Fruit fly (Drosophila melanogaster) whole organism, embryonic: ENCODE results near the gene CG2767.
A peak's percentile ranks its signal among the peaks of the same experiment; 100 is the strongest.

Source experiments
- B-H1 ChIP-seq: fragments of 200-800 bp; sonication (Bioruptor generic); IDR thresholded peaks from 3 replicates; pipeline ENCODE4 v1.3.6; 2022; ENCODE audit warnings: missing biosample characterization, missing genetic modification characterization
- CG10431 ChIP-seq: fragments of 200-800 bp; sonication (Bioruptor generic); optimal IDR thresholded peaks from 3 replicates; lab custom pipeline; 2018; ENCODE audit warnings: missing biosample characterization, mild to moderate bottlenecking, missing genetic modification characterization
- CG11093 ChIP-seq: fragments of 200-800 bp; sonication (Bioruptor generic); IDR thresholded peaks from 3 replicates; pipeline ENCODE4 v1.3.6; 2022; ENCODE audit warnings: missing biosample characterization, missing genetic modification characterization
- CG1529 ChIP-seq: fragments of 200-800 bp; sonication (Bioruptor generic); optimal IDR thresholded peaks from 3 replicates; lab custom pipeline; 2018; ENCODE audit warnings: missing biosample characterization, missing genetic modification characterization
- CG17361 ChIP-seq: fragments of 200-800 bp; sonication (Bioruptor generic); IDR thresholded peaks from 3 replicates; pipeline ENCODE4 v1.3.6; 2022; ENCODE audit warnings: missing biosample characterization, missing genetic modification characterization
- CG17829 ChIP-seq: fragments of 200-800 bp; optimal IDR thresholded peaks from 2 replicates; lab custom pipeline; 2019; ENCODE audit warnings: missing biosample characterization, mild to moderate bottlenecking, missing genetic modification characterization, moderate library complexity
- CG18599 ChIP-seq: fragments of 200-800 bp; sonication (Bioruptor generic); optimal IDR thresholded peaks from 3 replicates; lab custom pipeline; 2017; ENCODE audit warnings: missing biosample characterization, missing genetic modification characterization, mild to moderate bottlenecking, moderate library complexity, missing genetic modification reagents
- CG2116 ChIP-seq: fragments of 200-800 bp; sonication (Bioruptor generic); optimal IDR thresholded peaks from 3 replicates; lab custom pipeline; 2018; ENCODE audit warnings: missing biosample characterization, mild to moderate bottlenecking, missing genetic modification characterization
- CG30020 ChIP-seq: fragments of 200-800 bp; optimal IDR thresholded peaks from 2 replicates; lab custom pipeline; 2019; ENCODE audit warnings: missing biosample characterization, mild to moderate bottlenecking, missing genetic modification characterization, moderate library complexity
- CG3065 ChIP-seq: fragments of 200-800 bp; sonication (Bioruptor generic); optimal IDR thresholded peaks from 2 replicates; lab custom pipeline; 2016; ENCODE audit warnings: missing biosample characterization, missing genetic modification characterization
- CG32767 ChIP-seq: fragments of 200-800 bp; sonication (Bioruptor generic); IDR thresholded peaks from 2 replicates; pipeline ENCODE4 v1.3.6; 2022; ENCODE audit warnings: missing biosample characterization, missing genetic modification characterization
- CG33213 ChIP-seq: fragments of 200-800 bp; sonication (Bioruptor generic); optimal IDR thresholded peaks from 3 replicates; lab custom pipeline; 2016; ENCODE audit warnings: missing biosample characterization, missing genetic modification characterization
- CG34376 ChIP-seq: fragments of 200-800 bp; sonication (Bioruptor generic); optimal IDR thresholded peaks from 2 replicates; lab custom pipeline; 2018; ENCODE audit warnings: missing biosample characterization, mild to moderate bottlenecking, missing genetic modification characterization
- CG3726 ChIP-seq: fragments of 200-800 bp; sonication (Bioruptor generic); IDR thresholded peaks from 3 replicates; pipeline ENCODE4, ENCODE4 v1.3.6; 2022; ENCODE audit warnings: missing biosample characterization, missing genetic modification characterization
- CG4328 ChIP-seq: fragments of 200-800 bp; sonication (Bioruptor generic); optimal IDR thresholded peaks from 3 replicates; lab custom pipeline; 2017; ENCODE audit warnings: missing biosample characterization, missing genetic modification reagents, missing genetic modification characterization
- CG6175 ChIP-seq: fragments of 200-800 bp; sonication (Bioruptor generic); IDR thresholded peaks from 3 replicates; pipeline ENCODE4 v1.3.6; 2022; ENCODE audit warnings: missing biosample characterization, missing genetic modification characterization
- CG7963 ChIP-seq: fragments of 200-800 bp; sonication (Bioruptor generic); IDR thresholded peaks from 3 replicates; pipeline ENCODE4 v1.3.6; 2022; ENCODE audit warnings: missing biosample characterization, missing genetic modification characterization; ENCODE audit not compliant: partially characterized antibody
- Camta ChIP-seq: fragments of 200-800 bp; sonication (Bioruptor generic); optimal IDR thresholded peaks from 2 replicates; lab custom pipeline; 2016; ENCODE audit warnings: missing biosample characterization, missing genetic modification characterization
- CoRest ChIP-seq: fragments of 200-800 bp; sonication (Bioruptor generic); optimal IDR thresholded peaks from 3 replicates; lab custom pipeline; 2018; ENCODE audit warnings: missing biosample characterization, mild to moderate bottlenecking, missing genetic modification characterization, moderate library complexity
- Dad ChIP-seq: fragments of 200-800 bp; sonication (Bioruptor generic); optimal IDR thresholded peaks from 3 replicates; lab custom pipeline; 2016; ENCODE audit warnings: missing biosample characterization, missing genetic modification characterization
- Dbx ChIP-seq: fragments of 200-800 bp; sonication (Bioruptor generic); IDR thresholded peaks from 3 replicates; pipeline ENCODE4 v1.3.6; 2022; ENCODE audit warnings: missing biosample characterization, missing genetic modification characterization
- E2f2 ChIP-seq: fragments of 200-800 bp; sonication (Bioruptor generic); IDR thresholded peaks from 2 replicates; pipeline ENCODE4 v1.3.6; 2022; ENCODE audit warnings: missing biosample characterization, missing genetic modification characterization
- Max ChIP-seq: fragments of 200-800 bp; sonication (Bioruptor generic); optimal IDR thresholded peaks from 2 replicates; lab custom pipeline; 2016; ENCODE audit warnings: missing biosample characterization, mild to moderate bottlenecking, missing genetic modification characterization
- Six4 ChIP-seq: fragments of 200-800 bp; sonication (Bioruptor generic); optimal IDR thresholded peaks from 2 replicates; lab custom pipeline; 2016; ENCODE audit warnings: missing biosample characterization, missing genetic modification characterization
- Sox102F ChIP-seq: fragments of 200-800 bp; sonication (Bioruptor generic); optimal IDR thresholded peaks from 2 replicates; lab custom pipeline; 2018; ENCODE audit warnings: missing biosample characterization, mild to moderate bottlenecking, missing genetic modification characterization, moderate library complexity
- Sry-δ ChIP-seq: fragments of 200-800 bp; sonication (Bioruptor generic); optimal IDR thresholded peaks from 2 replicates; lab custom pipeline; 2016; ENCODE audit warnings: missing biosample characterization, missing genetic modification characterization
- Vsx1 ChIP-seq: fragments of 200-800 bp; sonication (Bioruptor generic); optimal IDR thresholded peaks from 2 replicates; lab custom pipeline; 2017; ENCODE audit warnings: missing biosample characterization, mild to moderate bottlenecking, missing genetic modification characterization, missing genetic modification reagents
- Xbp1 ChIP-seq: fragments of 200-800 bp; sonication (Bioruptor generic); optimal IDR thresholded peaks from 3 replicates; lab custom pipeline; 2016; ENCODE audit warnings: missing biosample characterization, mild to moderate bottlenecking, missing genetic modification characterization
- ac ChIP-seq: fragments of 200-800 bp; sonication (Bioruptor generic); optimal IDR thresholded peaks from 3 replicates; lab custom pipeline; 2017; ENCODE audit warnings: missing biosample characterization, mild to moderate bottlenecking, missing genetic modification characterization
- bbx ChIP-seq: fragments of 200-800 bp; sonication (Bioruptor generic); IDR thresholded peaks from 2 replicates; pipeline ENCODE4 v1.3.6; 2022; ENCODE audit warnings: missing biosample characterization, missing genetic modification characterization; ENCODE audit not compliant: partially characterized antibody
- bcd ChIP-seq: fragments of 200-800 bp; sonication (Bioruptor generic); optimal IDR thresholded peaks from 2 replicates; lab custom pipeline; 2017; ENCODE audit warnings: missing biosample characterization, mild to moderate bottlenecking, missing genetic modification characterization
- dmrt11E ChIP-seq: fragments of 200-800 bp; sonication (Bioruptor generic); optimal IDR thresholded peaks from 3 replicates; lab custom pipeline; 2018; ENCODE audit warnings: missing biosample characterization, mild to moderate bottlenecking, missing genetic modification characterization, moderate library complexity
- dpn ChIP-seq, 2 experiments: fragments of 200-800 bp; sonication (Bioruptor generic); optimal IDR thresholded peaks; 3 replicates each; lab custom pipeline; 2016; ENCODE audit warnings: missing biosample characterization in 2 of 2, missing genetic modification characterization in 2 of 2
- exex ChIP-seq: fragments of 200-800 bp; sonication (Bioruptor generic); optimal IDR thresholded peaks from 4 replicates; lab custom pipeline; 2018; ENCODE audit warnings: missing biosample characterization, mild to moderate bottlenecking, missing genetic modification characterization, moderate library complexity
- gt ChIP-seq: fragments of 200-800 bp; sonication (Bioruptor generic); IDR thresholded peaks from 2 replicates; pipeline ENCODE4 v1.3.6; 2022; ENCODE audit warnings: missing biosample characterization, missing genetic modification characterization
- knrl ChIP-seq: fragments of 200-800 bp; sonication (Bioruptor generic); IDR thresholded peaks from 3 replicates; pipeline ENCODE4 v1.3.6; 2022; ENCODE audit warnings: missing biosample characterization, missing genetic modification characterization; ENCODE audit not compliant: partially characterized antibody
- lola ChIP-seq, 3 experiments: fragments of >200 bp in 2 of 3; fragments of 200-800 bp in 1 of 3; sonication (Bioruptor generic) in 1 of 3; optimal IDR thresholded peaks; 2 replicates each; lab custom pipeline; 2017 to 2019; ENCODE audit warnings: missing biosample characterization in 3 of 3, missing genetic modification characterization in 3 of 3, mild to moderate bottlenecking in 1 of 3, moderate library complexity in 1 of 3
- luna ChIP-seq: fragments of 200-800 bp; sonication (Bioruptor generic); optimal IDR thresholded peaks from 2 replicates; lab custom pipeline; 2016; ENCODE audit warnings: missing biosample characterization, missing genetic modification characterization
- maf-S ChIP-seq: fragments of 200-800 bp; sonication (Bioruptor generic); optimal IDR thresholded peaks from 2 replicates; lab custom pipeline; 2016; ENCODE audit warnings: missing biosample characterization, missing genetic modification characterization
- nmo ChIP-seq: fragments of 200-800 bp; sonication (Bioruptor generic); optimal IDR thresholded peaks from 2 replicates; lab custom pipeline; 2018; ENCODE audit warnings: missing biosample characterization, mild to moderate bottlenecking, missing genetic modification characterization, moderate library complexity
- nom ChIP-seq: fragments of 200-800 bp; sonication (Bioruptor generic); optimal IDR thresholded peaks from 2 replicates; lab custom pipeline; 2017; ENCODE audit warnings: missing biosample characterization, missing genetic modification characterization, mild to moderate bottlenecking, moderate library complexity, missing genetic modification reagents
- prd ChIP-seq, 3 experiments: fragments of >200 bp in 2 of 3; fragments of 200-800 bp in 1 of 3; sonication (Bioruptor generic) in 1 of 3; optimal IDR thresholded peaks in 2 of 3; IDR thresholded peaks in 1 of 3; 2 replicates in 2 of 3; 3 replicates in 1 of 3; pipeline versions ENCODE4 v1.3.6 to Lab custom; 2017 to 2022; ENCODE audit warnings: missing biosample characterization in 1 of 3, missing genetic modification characterization in 1 of 3
- row ChIP-seq: fragments of 200-800 bp; sonication (Bioruptor generic); IDR thresholded peaks from 3 replicates; pipeline ENCODE4 v1.3.6; 2022; ENCODE audit warnings: missing biosample characterization, missing genetic modification characterization
- tio ChIP-seq: fragments of 200-800 bp; sonication (Bioruptor generic); optimal IDR thresholded peaks from 2 replicates; lab custom pipeline; 2017; ENCODE audit warnings: missing biosample characterization, missing genetic modification characterization, inconsistent platforms
- unc-4 ChIP-seq: fragments of 200-800 bp; sonication (Bioruptor generic); IDR thresholded peaks from 2 replicates; pipeline ENCODE4 v1.3.6; 2022; ENCODE audit warnings: missing biosample characterization, missing genetic modification characterization; ENCODE audit not compliant: partially characterized antibody
- vvl ChIP-seq: fragments of 200-800 bp; sonication (Bioruptor generic); IDR thresholded peaks from 2 replicates; pipeline ENCODE4 v1.3.6; 2022; ENCODE audit warnings: missing biosample characterization, missing genetic modification characterization
- wdn ChIP-seq: fragments of 200-800 bp; sonication (Bioruptor generic); IDR thresholded peaks from 2 replicates; pipeline ENCODE4 v1.3.6; 2022; ENCODE audit warnings: missing biosample characterization, missing genetic modification characterization
- zen ChIP-seq: fragments of 200-800 bp; sonication (Bioruptor generic); optimal IDR thresholded peaks from 3 replicates; lab custom pipeline; 2018; ENCODE audit warnings: missing biosample characterization, mild to moderate bottlenecking, missing genetic modification characterization, moderate library complexity
- zfh1 ChIP-seq: fragments of 200-800 bp; sonication (Bioruptor generic); IDR thresholded peaks from 3 replicates; pipeline ENCODE4 v1.3.6; 2022; ENCODE audit warnings: missing biosample characterization, missing genetic modification characterization

The CG2767 gene

dm6 chr3R:8032923-8033478 is 25.1 kb upstream of the CG2767 start, which contains the start of the genes CG11035 and unc-45 (continued):
- TF ChIP-seq CG30020 (tag; lab: Kevin White, UChicago) (peak; percentile 33), nom (GFP tag; lab: Kevin White, UChicago) (peak; percentile 24), wdn (GFP tag; lab: Robert Waterston, UW) (no peak), nmo (GFP tag; lab: Kevin White, UChicago) (peak; percentile 71), lola (GFP tag; optimal IDR thresholded peaks at IDR 0.05; lab: Kevin White, UChicago) (peak in 1 of 3 experiments; percentile 32), Sry-δ (GFP tag; lab: Kevin White, UChicago) (peak; percentile 61), dpn (GFP tag; optimal IDR thresholded peaks at IDR 0.05; lab: Kevin White, UChicago) (peak; percentile 17 to 50), row (GFP tag; lab: Robert Waterston, UW) (peak; percentile 91), CG32767 (GFP tag; lab: Robert Waterston, UW) (0 out of 2 replicates have a peak, but pooled peaks have one; percentile 14), CoRest (peak; percentile 62), Dad (GFP tag; lab: Kevin White, UChicago) (peak; percentile 42), CG3065 (GFP tag; lab: Kevin White, UChicago) (no peak), CG10431 (peak; percentile 16), CG33213 (GFP tag; lab: Kevin White, UChicago) (peak; percentile 11), Vsx1 (GFP tag; lab: Kevin White, UChicago) (peak; percentile 47), dmrt11E (tag; lab: Kevin White, UChicago) (peak; percentile 22), Xbp1 (GFP tag; lab: Kevin White, UChicago) (peak; percentile 31), knrl (GFP tag; lab: Robert Waterston, UW) (peak; percentile 83), Max (GFP tag; lab: Kevin White, UChicago) (peak; percentile 9), E2f2 (peak; percentile 46; the same call in 1 of the 2 replicates), CG2116 (GFP tag; lab: Kevin White, UChicago) (peak; percentile 75), CG1529 (GFP tag; lab: Kevin White, UChicago) (no peak), Camta (GFP tag; lab: Kevin White, UChicago) (peak; percentile 72), B-H1 (GFP tag; lab: Robert Waterston, UW) (no peak), zen (tag; lab: Kevin White, UChicago) (peak; percentile 21), Sox102F (GFP tag; lab: Kevin White, UChicago) (no peak), CG17829 (tag; lab: Kevin White, UChicago) (peak; percentile 64), CG11093 (GFP tag; lab: Robert Waterston, UW) (no peak), CG3726 (GFP tag; lab: Robert Waterston, UW) (no peak), vvl (GFP tag; lab: Robert Waterston, UW) (peak; percentile 42), prd (optimal IDR thresholded peaks at IDR 0.05; lab: Kevin White, UChicago) (no peak), prd (GFP tag; IDR thresholded peaks at IDR 0.05; lab: Robert Waterston, UW) (peak; percentile 64; the same call in 2 of the 3 replicates), CG6175 (GFP tag; lab: Robert Waterston, UW) (no peak), unc-4 (peak; percentile 78), maf-S (no peak), CG7963 (GFP tag; lab: Robert Waterston, UW) (0 out of 3 replicates have a peak, but pooled peaks have one; percentile 42), ac (GFP tag; lab: Kevin White, UChicago) (no peak), bbx (peak; percentile 64), bcd (peak; percentile 25), CG17361 (peak; percentile 66), exex (tag; lab: Kevin White, UChicago) (no peak), gt (no peak), Dbx (GFP tag; lab: Robert Waterston, UW) (peak; percentile 41; the same call in 1 of the 3 replicates), tio (GFP tag; lab: Kevin White, UChicago) (no peak), CG34376 (GFP tag; lab: Kevin White, UChicago) (peak; percentile 20), CG4328 (GFP tag; lab: Kevin White, UChicago) (peak; percentile 54), luna (GFP tag; lab: Kevin White, UChicago) (no peak), Six4 (peak; percentile 30), zfh1 (GFP tag; lab: Robert Waterston, UW) (no peak), CG18599 (GFP tag; lab: Kevin White, UChicago) (no peak)
